Fruit fly (Drosophila melanogaster): ENCODE results near the gene Nup133.

Gene Nup133

DNA sequence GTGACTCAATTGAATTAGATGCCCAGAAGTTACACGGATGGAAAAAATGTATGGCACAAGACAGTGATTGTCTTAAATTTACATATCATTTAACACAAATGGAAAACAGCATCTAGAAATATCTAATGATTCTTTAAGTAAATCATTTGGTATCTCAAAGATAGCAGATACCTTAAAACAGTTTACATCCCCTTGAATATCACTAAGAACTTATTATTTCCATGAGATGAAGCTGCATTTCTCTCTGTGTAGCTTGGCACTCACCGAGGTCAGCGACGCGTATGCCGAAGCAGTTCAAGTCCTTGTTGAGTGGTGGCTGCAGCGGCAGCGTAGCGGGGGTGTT lies 29.2 kb downstream of the Nup133 start (continued):
- TF ChIP-seq CG33557 (GFP tag; optimal IDR thresholded peaks at IDR 0.05) (no peak), CG12769 (tag; optimal IDR thresholded peaks at IDR 0.05) (no peak), nmo (GFP tag; optimal IDR thresholded peaks at IDR 0.05) (peak; percentile 61), Hmx (GFP tag; optimal IDR thresholded peaks at IDR 0.05) (no peak), h (optimal IDR thresholded peaks at IDR 0.05) (no peak), CG7963 (GFP tag; IDR thresholded peaks at IDR 0.05; ENCODE audit: partially characterized antibody) (no peak), CG16815 (GFP tag; optimal IDR thresholded peaks at IDR 0.05) (no peak), CG12155 (GFP tag; optimal IDR thresholded peaks at IDR 0.05) (no peak), Hr78 (GFP tag; optimal IDR thresholded peaks at IDR 0.05) (no peak), Spps (tag; optimal IDR thresholded peaks at IDR 0.05) (no peak), exex (tag; optimal IDR thresholded peaks at IDR 0.05) (no peak), CG2712 (tag; optimal IDR thresholded peaks at IDR 0.05) (peak; percentile 62), eve (GFP tag; optimal IDR thresholded peaks at IDR 0.05) (no peak), CG9727 (GFP tag; optimal IDR thresholded peaks at IDR 0.05) (peak; percentile 44), ac (GFP tag; optimal IDR thresholded peaks at IDR 0.05) (no peak), B-H2 (GFP tag; optimal IDR thresholded peaks at IDR 0.05) (no peak), Ssrp (tag; optimal IDR thresholded peaks at IDR 0.05) (peak; percentile 31), NfI (GFP tag; optimal IDR thresholded peaks at IDR 0.05) (no peak), CG11085 (GFP tag; IDR thresholded peaks at IDR 0.05) (no peak), CG15696 (tag; optimal IDR thresholded peaks at IDR 0.05) (peak; percentile 46), zen2 (GFP tag; IDR thresholded peaks at IDR 0.05; ENCODE audit: partially characterized antibody) (no peak), Eip74EF (GFP tag; optimal IDR thresholded peaks at IDR 0.05) (no peak), CG8924 (tag; optimal IDR thresholded peaks at IDR 0.05) (peak; percentile 25), maf-S (GFP tag; optimal IDR thresholded peaks at IDR 0.05) (no peak), YL-1 (GFP tag; optimal IDR thresholded peaks at IDR 0.05) (no peak), fd3F (GFP tag; optimal IDR thresholded peaks at IDR 0.05) (no peak), CG3995 (GFP tag; optimal IDR thresholded peaks at IDR 0.05) (no peak), dm (GFP tag; optimal IDR thresholded peaks at IDR 0.05) (no peak), tap (tag; optimal IDR thresholded peaks at IDR 0.05) (peak; percentile 8), CG2202 (tag; optimal IDR thresholded peaks at IDR 0.05) (no peak), insv (GFP tag; optimal IDR thresholded peaks at IDR 0.05) (no peak), bab2 (GFP tag; optimal IDR thresholded peaks at IDR 0.05) (peak; percentile 35), Kr (GFP tag; optimal IDR thresholded peaks at IDR 0.05) (no peak), Atf-2 (GFP tag; optimal IDR thresholded peaks at IDR 0.05) (no peak), BtbVII (GFP tag; optimal IDR thresholded peaks at IDR 0.05) (no peak), pita (GFP tag; optimal IDR thresholded peaks at IDR 0.05) (no peak), CG10321 (GFP tag; IDR thresholded peaks at IDR 0.05) (no peak), C15 (GFP tag; IDR thresholded peaks at IDR 0.05) (no peak), Dek (tag; optimal IDR thresholded peaks at IDR 0.05) (no peak), Elba2 (GFP tag; optimal IDR thresholded peaks at IDR 0.05) (no peak), lola (GFP tag; optimal IDR thresholded peaks at IDR 0.05) (peak in 1 of 3 experiments; percentile 26), sens-2 (GFP tag; IDR thresholded peaks at IDR 0.05) (no peak), CG11093 (GFP tag; IDR thresholded peaks at IDR 0.05) (no peak), Mes4 (GFP tag; optimal IDR thresholded peaks at IDR 0.05) (no peak), CG4854 (GFP tag; optimal IDR thresholded peaks at IDR 0.05) (no peak), NK7.1 (GFP tag; optimal IDR thresholded peaks at IDR 0.05) (no peak), psq (GFP tag; optimal IDR thresholded peaks at IDR 0.05) (no peak), CkIIα-i1 (GFP tag; IDR thresholded peaks at IDR 0.05) (no peak), oc (tag; optimal IDR thresholded peaks at IDR 0.05) (no peak), CG10654 (GFP tag; optimal IDR thresholded peaks at IDR 0.05) (no peak), Hr3 (GFP tag; optimal IDR thresholded peaks at IDR 0.05) (peak; percentile 6), Hmr (GFP tag; optimal IDR thresholded peaks at IDR 0.05) (no peak)
